Worm (Caenorhabditis elegans): ENCODE data around the gene T26C11.9.

ce11 chrX:1860422-1860821 lies 6.8 kb upstream of the T26C11.9 start, which contains the start of gene T26C11.8:
- TF ChIP-seq F44E2.7 (GFP tag; IDR thresholded peaks at IDR 0.05) (no peak), dmd-8 (GFP tag; IDR thresholded peaks at IDR 0.05) (no peak), ama-1 (optimal IDR thresholded peaks at IDR 0.05) (no peak), ztf-11 (tag; optimal IDR thresholded peaks at IDR 0.05) (no peak), nhr-11 (tag; optimal IDR thresholded peaks at IDR 0.05) (no peak), nhr-77 (tag; optimal IDR thresholded peaks at IDR 0.05) (no peak), D1046.2 (GFP tag; IDR thresholded peaks at IDR 0.05) (no peak)
